Fruit fly (Drosophila melanogaster) whole organism, embryonic: ENCODE measurements around the gene Oatp30B.

Source experiments
- B-H1 ChIP-seq: fragments of 200-800 bp; sonication (Bioruptor generic); IDR thresholded peaks from 3 replicates; pipeline ENCODE4 v1.3.6; 2022; ENCODE audit warnings: missing biosample characterization, missing genetic modification characterization
- Bgb ChIP-seq: fragments of 200-800 bp; sonication (Bioruptor generic); IDR thresholded peaks from 2 replicates; pipeline ENCODE4 v1.3.6; 2022; ENCODE audit warnings: missing biosample characterization, missing genetic modification characterization; ENCODE audit not compliant: partially characterized antibody
- Blimp-1 ChIP-seq: fragments of 200-800 bp; sonication (Bioruptor generic); optimal IDR thresholded peaks from 3 replicates; lab custom pipeline; 2018; ENCODE audit warnings: missing biosample characterization, missing genetic modification characterization, mild to moderate bottlenecking, moderate library complexity, missing genetic modification reagents
- CG10147 ChIP-seq: fragments of 200-800 bp; sonication (Bioruptor generic); optimal IDR thresholded peaks from 2 replicates; lab custom pipeline; 2019; ENCODE audit warnings: missing biosample characterization, mild to moderate bottlenecking, missing genetic modification characterization, moderate library complexity
- CG10959 ChIP-seq: fragments of 200-800 bp; sonication (Bioruptor generic); IDR thresholded peaks from 2 replicates; pipeline ENCODE4 v1.3.6; 2022; ENCODE audit warnings: missing biosample characterization, missing genetic modification characterization
- CG11456 ChIP-seq: fragments of 200-800 bp; sonication (Bioruptor generic); IDR thresholded peaks from 3 replicates; pipeline ENCODE4 v1.3.6; 2022; ENCODE audit warnings: missing biosample characterization, missing genetic modification characterization
- CG14050 ChIP-seq: fragments of 200-800 bp; sonication (Bioruptor generic); IDR thresholded peaks from 3 replicates; pipeline ENCODE4 v1.3.6; 2022; ENCODE audit warnings: missing biosample characterization, missing genetic modification characterization
- CG15514 ChIP-seq: fragments of 200-800 bp; sonication (Bioruptor generic); optimal IDR thresholded peaks from 3 replicates; lab custom pipeline; 2017; ENCODE audit warnings: missing biosample characterization, missing genetic modification characterization, mild to moderate bottlenecking, moderate library complexity, missing genetic modification reagents
- CG15601 ChIP-seq: fragments of 200-800 bp; sonication (Bioruptor generic); optimal IDR thresholded peaks from 3 replicates; lab custom pipeline; 2019; ENCODE audit warnings: missing biosample characterization, mild to moderate bottlenecking, missing genetic modification characterization, moderate library complexity
- CG16813 ChIP-seq: fragments of 200-800 bp; sonication (Bioruptor generic); IDR thresholded peaks from 3 replicates; pipeline ENCODE4 v1.3.6; 2022; ENCODE audit warnings: missing biosample characterization, missing genetic modification characterization; ENCODE audit not compliant: partially characterized antibody
- CG16815 ChIP-seq: fragments of 200-800 bp; sonication (Bioruptor generic); optimal IDR thresholded peaks from 3 replicates; lab custom pipeline; 2017; ENCODE audit warnings: missing biosample characterization, mild to moderate bottlenecking, missing genetic modification characterization
- CG17912 ChIP-seq: fragments of 200-800 bp; sonication (Bioruptor generic); optimal IDR thresholded peaks from 2 replicates; lab custom pipeline; 2018; ENCODE audit warnings: missing biosample characterization, mild to moderate bottlenecking, missing genetic modification characterization
- CG2129 ChIP-seq: fragments of 200-800 bp; sonication (Bioruptor generic); IDR thresholded peaks from 2 replicates; pipeline ENCODE4 v1.3.6; 2022; ENCODE audit warnings: missing biosample characterization, missing genetic modification characterization; ENCODE audit not compliant: partially characterized antibody
- CG2678 ChIP-seq: fragments of 200-800 bp; sonication (Bioruptor generic); optimal IDR thresholded peaks from 3 replicates; lab custom pipeline; 2019; ENCODE audit warnings: missing biosample characterization, mild to moderate bottlenecking, missing genetic modification characterization, moderate library complexity
- CG3065 ChIP-seq: fragments of 200-800 bp; sonication (Bioruptor generic); optimal IDR thresholded peaks from 2 replicates; lab custom pipeline; 2016; ENCODE audit warnings: missing biosample characterization, missing genetic modification characterization
- CG32767 ChIP-seq: fragments of 200-800 bp; sonication (Bioruptor generic); IDR thresholded peaks from 2 replicates; pipeline ENCODE4 v1.3.6; 2022; ENCODE audit warnings: missing biosample characterization, missing genetic modification characterization
- CG33557 ChIP-seq: fragments of 200-800 bp; sonication (Bioruptor generic); optimal IDR thresholded peaks from 2 replicates; lab custom pipeline; 2019; ENCODE audit warnings: missing biosample characterization, mild to moderate bottlenecking, missing genetic modification characterization, moderate library complexity
- CG3407 ChIP-seq: fragments of 200-800 bp; sonication (Bioruptor generic); optimal IDR thresholded peaks from 2 replicates; lab custom pipeline; 2018; ENCODE audit warnings: missing biosample characterization, mild to moderate bottlenecking, missing genetic modification characterization
- CG4424 ChIP-seq: fragments of 200-800 bp; sonication (Bioruptor generic); optimal IDR thresholded peaks from 3 replicates; lab custom pipeline; 2016; ENCODE audit warnings: missing biosample characterization, missing genetic modification characterization
- CG6254 ChIP-seq: fragments of 200-800 bp; sonication (Bioruptor generic); optimal IDR thresholded peaks from 3 replicates; lab custom pipeline; 2017; ENCODE audit warnings: mild to moderate bottlenecking, missing biosample characterization, missing genetic modification reagents, missing genetic modification characterization
- CG6683 ChIP-seq: fragments of 200-800 bp; sonication (Bioruptor generic); optimal IDR thresholded peaks from 2 replicates; lab custom pipeline; 2017; ENCODE audit warnings: missing biosample characterization, mild to moderate bottlenecking, missing genetic modification characterization, missing genetic modification reagents
- CG6813 ChIP-seq: fragments of 200-800 bp; sonication (Bioruptor generic); optimal IDR thresholded peaks from 2 replicates; lab custom pipeline; 2017; ENCODE audit warnings: missing biosample characterization, missing genetic modification characterization, mild to moderate bottlenecking, moderate library complexity, missing genetic modification reagents
- CG7928 ChIP-seq: fragments of 200-800 bp; sonication (Bioruptor generic); optimal IDR thresholded peaks from 2 replicates; lab custom pipeline; 2017; ENCODE audit warnings: missing biosample characterization, mild to moderate bottlenecking, missing genetic modification characterization
- CG7963 ChIP-seq: fragments of 200-800 bp; sonication (Bioruptor generic); IDR thresholded peaks from 3 replicates; pipeline ENCODE4 v1.3.6; 2022; ENCODE audit warnings: missing biosample characterization, missing genetic modification characterization; ENCODE audit not compliant: partially characterized antibody
- CG9727 ChIP-seq: fragments of 200-800 bp; sonication (Bioruptor generic); optimal IDR thresholded peaks from 3 replicates; lab custom pipeline; 2017; ENCODE audit warnings: missing biosample characterization, mild to moderate bottlenecking, missing genetic modification characterization
- CHES-1-like ChIP-seq: fragments of 200-800 bp; sonication (Bioruptor generic); optimal IDR thresholded peaks from 2 replicates; lab custom pipeline; 2016; ENCODE audit warnings: missing biosample characterization, missing genetic modification characterization
- CkIIα-i1 ChIP-seq: fragments of 200-800 bp; sonication (Bioruptor generic); IDR thresholded peaks from 2 replicates; pipeline ENCODE4 v1.3.6; 2022; ENCODE audit warnings: missing biosample characterization, missing genetic modification characterization
- E2f2 ChIP-seq: fragments of 200-800 bp; sonication (Bioruptor generic); IDR thresholded peaks from 2 replicates; pipeline ENCODE4 v1.3.6; 2022; ENCODE audit warnings: missing biosample characterization, missing genetic modification characterization
- Ets65A ChIP-seq: fragments of 200-800 bp; sonication (Bioruptor generic); peaks from one replicate; lab custom pipeline; 2016; ENCODE audit warnings: missing biosample characterization, missing genetic modification characterization
- Fer1 ChIP-seq: fragments of 200-800 bp; sonication (Bioruptor generic); optimal IDR thresholded peaks from 2 replicates; lab custom pipeline; 2017; ENCODE audit warnings: missing biosample characterization, mild to moderate bottlenecking, missing genetic modification characterization
- HLH4C ChIP-seq: fragments of 200-800 bp; sonication (Bioruptor generic); IDR thresholded peaks from 3 replicates; pipeline ENCODE4 v1.3.6; 2022; ENCODE audit warnings: missing biosample characterization, missing genetic modification characterization; ENCODE audit not compliant: partially characterized antibody
- Mrtf ChIP-seq: fragments of 200-800 bp; sonication (Bioruptor generic); IDR thresholded peaks from 3 replicates; pipeline ENCODE4 v1.3.6; 2022; ENCODE audit warnings: missing biosample characterization, missing genetic modification characterization
- NFAT ChIP-seq: fragments of 200-800 bp; sonication (Bioruptor generic); IDR thresholded peaks from 2 replicates; pipeline ENCODE4 v1.3.6; 2022; ENCODE audit warnings: missing biosample characterization, missing genetic modification characterization
- Oaz ChIP-seq: fragments of 200-800 bp; sonication (Bioruptor generic); IDR thresholded peaks from 2 replicates; pipeline ENCODE4 v1.3.6; 2022; ENCODE audit warnings: missing biosample characterization, missing genetic modification characterization
- Rfx ChIP-seq: fragments of 200-800 bp; sonication (Bioruptor generic); IDR thresholded peaks from 2 replicates; pipeline ENCODE4 v1.3.6; 2022; ENCODE audit warnings: missing biosample characterization, missing genetic modification characterization
- Ssrp ChIP-seq: fragments of 200-800 bp; sonication (Bioruptor generic); optimal IDR thresholded peaks from 2 replicates; lab custom pipeline; 2018; ENCODE audit warnings: missing biosample characterization, mild to moderate bottlenecking, missing genetic modification characterization, moderate library complexity
- TFAM ChIP-seq: fragments of 200-800 bp; sonication (Bioruptor generic); optimal IDR thresholded peaks from 2 replicates; lab custom pipeline; 2017; ENCODE audit warnings: missing biosample characterization, missing genetic modification characterization, inconsistent platforms
- Usf ChIP-seq: fragments of 200-800 bp; sonication (Bioruptor generic); optimal IDR thresholded peaks from 2 replicates; lab custom pipeline; 2017; ENCODE audit warnings: missing genotype, missing biosample characterization, missing genetic modification characterization
- Vsx1 ChIP-seq: fragments of 200-800 bp; sonication (Bioruptor generic); optimal IDR thresholded peaks from 2 replicates; lab custom pipeline; 2017; ENCODE audit warnings: missing biosample characterization, mild to moderate bottlenecking, missing genetic modification characterization, missing genetic modification reagents
- az2 ChIP-seq: fragments of 200-800 bp; sonication (Bioruptor generic); optimal IDR thresholded peaks from 3 replicates; lab custom pipeline; 2016; ENCODE audit warnings: missing biosample characterization, missing genetic modification characterization
- cad ChIP-seq: fragments of >200 bp; optimal IDR thresholded peaks from 2 replicates; lab custom pipeline; 2017; ENCODE audit warnings: missing biosample characterization, missing genetic modification characterization
- cato ChIP-seq: fragments of 200-800 bp; sonication (Bioruptor generic); optimal IDR thresholded peaks from 2 replicates; lab custom pipeline; 2016; ENCODE audit warnings: missing biosample characterization, missing genetic modification characterization, borderline replicate concordance
- chinmo ChIP-seq: fragments of 200-800 bp; sonication (Bioruptor generic); IDR thresholded peaks from 4 replicates; pipeline ENCODE4 v1.3.6; 2022; ENCODE audit warnings: missing biosample characterization, missing genetic modification characterization; ENCODE audit not compliant: partially characterized antibody
- chn ChIP-seq: fragments of 200-800 bp; sonication (Bioruptor generic); optimal IDR thresholded peaks from 2 replicates; lab custom pipeline; 2016; ENCODE audit warnings: missing biosample characterization, missing genetic modification characterization
- dpn ChIP-seq, 2 experiments: fragments of 200-800 bp; sonication (Bioruptor generic); optimal IDR thresholded peaks; 3 replicates each; lab custom pipeline; 2016; ENCODE audit warnings: missing biosample characterization in 2 of 2, missing genetic modification characterization in 2 of 2
- kni ChIP-seq: fragments of 200-800 bp; sonication (Bioruptor generic); optimal IDR thresholded peaks from 3 replicates; lab custom pipeline; 2017; ENCODE audit warnings: mild to moderate bottlenecking, missing biosample characterization, missing genetic modification reagents, missing genetic modification characterization
- luna ChIP-seq: fragments of 200-800 bp; sonication (Bioruptor generic); optimal IDR thresholded peaks from 2 replicates; lab custom pipeline; 2016; ENCODE audit warnings: missing biosample characterization, missing genetic modification characterization
- nerfin-1 ChIP-seq: fragments of 200-800 bp; sonication (Bioruptor generic); optimal IDR thresholded peaks from 3 replicates; lab custom pipeline; 2019; ENCODE audit warnings: missing biosample characterization, mild to moderate bottlenecking, missing genetic modification characterization, moderate library complexity
- peb ChIP-seq: fragments of 200-800 bp; sonication (Bioruptor generic); IDR thresholded peaks from 2 replicates; pipeline ENCODE4 v1.3.6; 2022; ENCODE audit warnings: missing biosample characterization, missing genetic modification characterization
- stwl ChIP-seq: fragments of 200-800 bp; sonication (Bioruptor generic); optimal IDR thresholded peaks from 3 replicates; lab custom pipeline; 2018; ENCODE audit warnings: missing biosample characterization, mild to moderate bottlenecking, missing genetic modification characterization, moderate library complexity
- zfh2 ChIP-seq: fragments of 200-800 bp; sonication (Bioruptor generic); optimal IDR thresholded peaks from 2 replicates; lab custom pipeline; 2016; ENCODE audit warnings: missing biosample characterization, missing genetic modification characterization

The Oatp30B gene

dm6 chr2L:9497285-9497660 is 23.7 kb upstream of the Oatp30B start (continued):
- no peak for TF ChIP-seq CG2678 (tag; lab: Kevin White, UChicago)
- TF ChIP-seq zfh2 (GFP tag; lab: Kevin White, UChicago) = no peak
- 0 out of 2 replicates have a peak, but pooled peaks have one; percentile 20 for TF ChIP-seq Rfx (GFP tag; lab: Robert Waterston, UW)
- TF ChIP-seq nerfin-1 = no peak
- TF ChIP-seq stwl (tag; lab: Kevin White, UChicago) = no peak
- peak; percentile 17 for TF ChIP-seq Blimp-1 (GFP tag; lab: Kevin White, UChicago)
- no peak for TF ChIP-seq NFAT
- no peak for TF ChIP-seq HLH4C (GFP tag; lab: Robert Waterston, UW)
- TF ChIP-seq Ssrp (tag; lab: Kevin White, UChicago) = no peak
- TF ChIP-seq az2 (GFP tag; lab: Kevin White, UChicago) = no peak
- no peak for TF ChIP-seq Bgb (GFP tag; lab: Robert Waterston, UW)
- TF ChIP-seq luna = no peak
- TF ChIP-seq CG6254 (GFP tag; lab: Kevin White, UChicago) = peak; percentile 14
- no peak for TF ChIP-seq Fer1 (GFP tag; lab: Kevin White, UChicago)
- no peak for TF ChIP-seq TFAM (GFP tag; lab: Kevin White, UChicago)
- TF ChIP-seq Usf = no peak
- TF ChIP-seq peb (GFP tag; lab: Robert Waterston, UW) = no peak
- TF ChIP-seq CG15514 = no peak
- TF ChIP-seq CG32767 (GFP tag; lab: Robert Waterston, UW) = no peak
- TF ChIP-seq Ets65A (GFP tag; lab: Kevin White, UChicago) = no peak
- TF ChIP-seq Oaz (GFP tag; lab: Robert Waterston, UW) = no peak
- TF ChIP-seq kni (GFP tag; lab: Kevin White, UChicago) = peak; percentile 8
- TF ChIP-seq CG11456 (GFP tag; lab: Robert Waterston, UW) = no peak
- TF ChIP-seq cato = no peak
- no peak for TF ChIP-seq cad (GFP tag; lab: Kevin White, UChicago)
- TF ChIP-seq CG7963 (GFP tag; lab: Robert Waterston, UW) = no peak
- no peak for TF ChIP-seq CG16813
- no peak; the same call in 2 of the 3 replicates for TF ChIP-seq B-H1 (GFP tag; lab: Robert Waterston, UW)
- TF ChIP-seq chinmo (GFP tag; lab: Robert Waterston, UW) = no peak
- TF ChIP-seq E2f2 (GFP tag; lab: Robert Waterston, UW) = peak; percentile 15; the same call in 1 of the 2 replicates
- no peak for TF ChIP-seq CG4424
- peak; percentile 34 for TF ChIP-seq CG6813
- no peak for TF ChIP-seq CG15601 (tag; lab: Kevin White, UChicago)
- no peak for TF ChIP-seq Mrtf (GFP tag; lab: Robert Waterston, UW)
- TF ChIP-seq CG7928 = no peak
- TF ChIP-seq CG2129 (GFP tag; lab: Robert Waterston, UW) = no peak
- TF ChIP-seq CkIIα-i1 (GFP tag; lab: Robert Waterston, UW) = no peak
- no peak for TF ChIP-seq CG33557 (GFP tag; lab: Kevin White, UChicago)
- TF ChIP-seq CG9727 (GFP tag; lab: Kevin White, UChicago) = no peak
- TF ChIP-seq CG17912 (GFP tag; lab: Kevin White, UChicago) = no peak
- no peak for TF ChIP-seq CHES-1-like
- no peak for TF ChIP-seq CG10147 (GFP tag; lab: Kevin White, UChicago)
- TF ChIP-seq CG16815 (GFP tag; lab: Kevin White, UChicago) = no peak
- TF ChIP-seq CG3065 (GFP tag; lab: Kevin White, UChicago) = no peak
- TF ChIP-seq CG3407 (GFP tag; lab: Kevin White, UChicago) = no peak
- no peak for TF ChIP-seq chn (GFP tag; lab: Kevin White, UChicago)
- TF ChIP-seq dpn (GFP tag; optimal IDR thresholded peaks at IDR 0.05; lab: Kevin White, UChicago) = no peak
- TF ChIP-seq CG6683 (GFP tag; lab: Kevin White, UChicago) = no peak
- TF ChIP-seq CG14050 (GFP tag; lab: Robert Waterston, UW) = no peak
- no peak for TF ChIP-seq CG10959 (GFP tag; lab: Robert Waterston, UW)
- TF ChIP-seq Vsx1 (GFP tag; lab: Kevin White, UChicago) = no peak
